Worm (Caenorhabditis elegans) whole organism, L4 larva: ENCODE results near the gene cey-4.

ENCODE experiments used
- D1046.2 ChIP-seq: fragments of 200-800 bp; sonication (Bioruptor generic); IDR thresholded peaks from 2 replicates; pipeline ENCODE4 v1.3.6; 2022; ENCODE audit warnings: missing genetic modification characterization, missing compliant biosample characterization
- F49E8.2 ChIP-seq: sonication (generic microtip); optimal IDR thresholded peaks from 2 replicates; lab custom pipeline; 2016; ENCODE audit warnings: missing compliant biosample characterization, mild to moderate bottlenecking, missing genetic modification characterization, borderline replicate concordance
- R02D3.7 ChIP-seq: fragments of 150-350 bp; sonication (generic microtip); optimal IDR thresholded peaks from 3 replicates; lab custom pipeline; 2014; ENCODE audit warnings: missing biosample characterization, missing genetic modification characterization
- T20F7.1 ChIP-seq: fragments of 200-800 bp; sonication (Bioruptor generic); optimal IDR thresholded peaks from 2 replicates; lab custom pipeline; 2018; ENCODE audit warnings: mild to moderate bottlenecking, missing genetic modification characterization, missing compliant biosample characterization
- Y75B8A.6 ChIP-seq: fragments of 200-800 bp; sonication (Bioruptor generic); IDR thresholded peaks from 2 replicates; pipeline ENCODE4 v1.3.6; 2022; ENCODE audit warnings: missing genetic modification reagents, missing genetic modification characterization, missing compliant biosample characterization
- aha-1 ChIP-seq: fragments of 150-350 bp; peaks from one replicate; lab custom pipeline; 2014; ENCODE audit warnings: missing biosample characterization, missing genetic modification characterization
- arid-1 ChIP-seq: fragments of 200-800 bp; sonication (Bioruptor generic); conservative IDR thresholded peaks from 2 replicates; pipeline ENCODE4 v1.3.6; 2022; ENCODE audit warnings: missing genetic modification reagents, missing genetic modification characterization, missing compliant biosample characterization
- ceh-44 ChIP-seq: fragments of 200-800 bp; sonication (Bioruptor generic); IDR thresholded peaks from 2 replicates; pipeline ENCODE4 v1.3.6; 2022; ENCODE audit warnings: missing genetic modification reagents, missing genetic modification characterization, missing compliant biosample characterization
- ceh-62 ChIP-seq: sonication (generic microtip); optimal IDR thresholded peaks from 2 replicates; lab custom pipeline; 2017; ENCODE audit warnings: missing biosample characterization, missing genetic modification characterization
- ces-1 ChIP-seq: fragments of 150-350 bp; sonication (generic microtip); optimal IDR thresholded peaks from 4 replicates; lab custom pipeline; 2014; ENCODE audit warnings: missing biosample characterization, missing genetic modification reagents, missing genetic modification characterization
- ctbp-1 ChIP-seq: fragments of 200-800 bp; sonication (Bioruptor generic); IDR thresholded peaks from 2 replicates; pipeline ENCODE4 v1.3.6; 2022; ENCODE audit warnings: missing genetic modification reagents, missing genetic modification characterization, missing compliant biosample characterization
- dpl-1 ChIP-seq: fragments of 150-350 bp; optimal IDR thresholded peaks from 2 replicates; lab custom pipeline; 2014; ENCODE audit warnings: missing biosample characterization, missing genetic modification reagents, missing genetic modification characterization
- dve-1 ChIP-seq: sonication (generic microtip); optimal IDR thresholded peaks from 2 replicates; lab custom pipeline; 2017; ENCODE audit warnings: antibody characterized with exemption, mild to moderate bottlenecking, missing genetic modification characterization, missing compliant biosample characterization; ENCODE audit not compliant: insufficient read depth
- egl-27 ChIP-seq: sonication (generic microtip); optimal IDR thresholded peaks from 3 replicates; lab custom pipeline; 2017; ENCODE audit warnings: missing biosample characterization, missing genetic modification reagents, missing genetic modification characterization
- egl-43 ChIP-seq: fragments of 200-800 bp; sonication (Bioruptor generic); IDR thresholded peaks from 2 replicates; pipeline ENCODE4 v1.3.6; 2022; ENCODE audit warnings: missing genetic modification reagents, missing genetic modification characterization, missing compliant biosample characterization
- hlh-30 ChIP-seq: sonication (generic microtip); optimal IDR thresholded peaks from 2 replicates; lab custom pipeline; 2017; ENCODE audit warnings: antibody characterized with exemption, mild to moderate bottlenecking, missing genetic modification characterization, missing compliant biosample characterization; ENCODE audit not compliant: insufficient read depth
- hmg-1.1 ChIP-seq: fragments of 200-800 bp; sonication (Bioruptor generic); IDR thresholded peaks from 2 replicates; pipeline ENCODE4 v1.3.6; 2022; ENCODE audit warnings: missing genetic modification reagents, missing genetic modification characterization, missing compliant biosample characterization
- lin-13 ChIP-seq: fragments of 150-350 bp; optimal IDR thresholded peaks from 2 replicates; lab custom pipeline; 2014; ENCODE audit warnings: missing biosample characterization, missing genetic modification reagents, missing genetic modification characterization
- lin-15B ChIP-seq: fragments of 150-350 bp; sonication (generic microtip); optimal IDR thresholded peaks from 3 replicates; lab custom pipeline; 2014; ENCODE audit warnings: missing biosample characterization, missing genetic modification characterization
- lin-38 ChIP-seq: fragments of 200-800 bp; sonication (Bioruptor generic); IDR thresholded peaks from 2 replicates; pipeline ENCODE4 v1.3.6; 2022; ENCODE audit warnings: missing genetic modification reagents, missing genetic modification characterization, missing compliant biosample characterization
- lin-39 ChIP-seq: fragments of 150-350 bp; optimal IDR thresholded peaks from 2 replicates; lab custom pipeline; 2014; ENCODE audit warnings: missing biosample characterization, missing genetic modification reagents, missing genetic modification characterization
- lsy-2 ChIP-seq, 2 experiments: fragments of 150-350 bp in 1 of 2; sonication (generic microtip) in 1 of 2; optimal IDR thresholded peaks; 2 replicates each; lab custom pipeline; 2014 to 2017; ENCODE audit warnings: missing biosample characterization in 2 of 2, missing genetic modification characterization in 2 of 2
- mep-1 ChIP-seq: fragments of 150-350 bp; sonication (generic microtip); optimal IDR thresholded peaks from 3 replicates; lab custom pipeline; 2014; ENCODE audit warnings: missing biosample characterization, missing genetic modification characterization
- mes-2 ChIP-seq: sonication (generic microtip); optimal IDR thresholded peaks from 2 replicates; lab custom pipeline; 2016; ENCODE audit warnings: missing genotype, mild to moderate bottlenecking, missing genetic modification characterization, missing compliant biosample characterization; ENCODE audit not compliant: poor library complexity, severe bottlenecking
- nhr-10 ChIP-seq: fragments of 150-350 bp; optimal IDR thresholded peaks from 2 replicates; lab custom pipeline; 2014; ENCODE audit warnings: missing biosample characterization, missing genetic modification characterization
- nhr-11 ChIP-seq: fragments of 150-350 bp; optimal IDR thresholded peaks from 2 replicates; lab custom pipeline; 2014; ENCODE audit warnings: missing biosample characterization, missing genetic modification characterization
- nhr-111 ChIP-seq: fragments of 200-800 bp; sonication (Bioruptor generic); optimal IDR thresholded peaks from 2 replicates; lab custom pipeline; 2018; ENCODE audit warnings: mild to moderate bottlenecking, missing genetic modification characterization, missing compliant biosample characterization
- nhr-48 ChIP-seq: sonication (generic microtip); optimal IDR thresholded peaks from 2 replicates; lab custom pipeline; 2016; ENCODE audit warnings: mild to moderate bottlenecking, missing genetic modification characterization, missing compliant biosample characterization
- nhr-77 ChIP-seq: fragments of 150-350 bp; optimal IDR thresholded peaks from 2 replicates; lab custom pipeline; 2014; ENCODE audit warnings: missing biosample characterization, missing genetic modification characterization
- pha-4 ChIP-seq, 2 experiments: fragments of 150-350 bp in 1 of 2; fragments of 200-800 bp in 1 of 2; sonication (Bioruptor generic) in 1 of 2; IDR thresholded peaks in 1 of 2; optimal IDR thresholded peaks in 1 of 2; 2 replicates each; pipeline versions ENCODE4 v1.3.6 to Lab custom; 2014 to 2022; ENCODE audit warnings: missing genetic modification characterization in 2 of 2, missing genetic modification reagents in 2 of 2, missing biosample characterization in 1 of 2, missing compliant biosample characterization in 1 of 2
- pqm-1 ChIP-seq: sonication (generic microtip); optimal IDR thresholded peaks from 2 replicates; lab custom pipeline; 2017; ENCODE audit warnings: missing biosample characterization, missing genetic modification characterization
- rbr-2 ChIP-seq: sonication (generic microtip); optimal IDR thresholded peaks from 2 replicates; lab custom pipeline; 2016; ENCODE audit warnings: missing genotype, missing genetic modification characterization, missing compliant biosample characterization
- set-16 ChIP-seq: fragments of 200-800 bp; sonication (Bioruptor generic); IDR thresholded peaks from 2 replicates; pipeline ENCODE4 v1.3.6; 2022; ENCODE audit warnings: missing genetic modification reagents, missing genetic modification characterization, missing compliant biosample characterization
- unc-130 ChIP-seq: sonication (generic microtip); optimal IDR thresholded peaks from 2 replicates; lab custom pipeline; 2016; ENCODE audit warnings: missing genetic modification reagents, missing genetic modification characterization, missing compliant biosample characterization
- unc-62 ChIP-seq, 3 experiments: fragments of 150-350 bp in 1 of 3; sonication (generic microtip); optimal IDR thresholded peaks in 2 of 3; peaks in 1 of 3; 1 replicate in 1 of 3; 2 replicates in 2 of 3; lab custom pipeline; 2014 to 2017; ENCODE audit warnings: missing biosample characterization in 3 of 3, missing genetic modification characterization in 3 of 3, missing genetic modification reagents in 3 of 3, missing genotype in 1 of 3
- zfp-3 ChIP-seq: fragments of 200-800 bp; sonication (Bioruptor generic); conservative IDR thresholded peaks from 2 replicates; pipeline ENCODE4 v1.3.6; 2022; ENCODE audit warnings: missing genetic modification reagents, missing genetic modification characterization, missing compliant biosample characterization
- zip-11 ChIP-seq: fragments of 200-800 bp; sonication (Bioruptor generic); IDR thresholded peaks from 2 replicates; pipeline ENCODE4 v1.3.6; 2022; ENCODE audit warnings: missing genetic modification characterization, missing compliant biosample characterization
- zip-2 ChIP-seq: fragments of 150-350 bp; optimal IDR thresholded peaks from 2 replicates; lab custom pipeline; 2014; ENCODE audit warnings: missing biosample characterization, missing genetic modification characterization
- ztf-7 ChIP-seq: fragments of 150-350 bp; optimal IDR thresholded peaks from 2 replicates; lab custom pipeline; 2014; ENCODE audit warnings: missing biosample characterization, missing genetic modification characterization

Gene cey-4

DNA sequence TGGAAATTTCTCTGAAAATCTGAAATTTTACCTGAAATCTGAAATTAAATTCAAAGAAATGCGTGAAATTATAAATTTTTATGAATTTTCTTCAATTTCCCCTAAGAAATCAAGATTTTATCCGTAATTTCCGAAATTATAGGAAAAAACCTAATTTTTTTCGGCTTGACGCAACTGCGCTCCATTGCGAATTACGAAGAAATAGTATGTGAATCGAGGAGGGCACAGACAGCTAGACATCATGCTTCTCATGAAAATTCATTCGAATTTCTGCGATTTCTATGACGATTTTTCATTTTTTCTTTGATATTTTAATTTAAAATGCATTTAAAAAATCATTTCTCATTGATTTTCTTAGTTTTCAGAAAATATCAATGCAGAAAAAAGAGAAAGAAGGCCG is 13.5 kb upstream of the cey-4 start:
- TF ChIP-seq mep-1 (tag; lab: Kevin White, UChicago) (peak; percentile 55), lin-13 (GFP tag; lab: Kevin White, UChicago) (no peak), dpl-1 (GFP tag; lab: Kevin White, UChicago) (peak; percentile 67), rbr-2 (tag; lab: Kevin White, UChicago) (peak; percentile 8), arid-1 (no peak), hmg-1.1 (GFP tag; lab: Robert Waterston, UW) (no peak), ztf-7 (tag; lab: Kevin White, UChicago) (peak; percentile 42), ceh-44 (GFP tag; lab: Robert Waterston, UW) (no peak), lin-38 (GFP tag; lab: Robert Waterston, UW) (peak; percentile 98), pqm-1 (no peak), lin-15B (tag; lab: Kevin White, UChicago) (peak; percentile 21), D1046.2 (no peak), unc-62 (GFP tag; optimal IDR thresholded peaks at IDR 0.05 in 1 of 2; lab: Kevin White, UChicago) (peak in 1 of 2 experiments; percentile 24), unc-62 (tag; optimal IDR thresholded peaks at IDR 0.05; lab: Kevin White, UChicago) (no peak), dve-1 (tag; lab: Kevin White, UChicago) (peak; percentile 53), R02D3.7 (tag; lab: Kevin White, UChicago) (no peak), egl-43 (GFP tag; lab: Robert Waterston, UW) (no peak), egl-27 (tag; lab: Kevin White, UChicago) (no peak), lsy-2 (tag; optimal IDR thresholded peaks at IDR 0.05; lab: Kevin White, UChicago) (peak in 1 of 2 experiments; percentile 82), zfp-3 (GFP tag; lab: Robert Waterston, UW) (no peak), aha-1 (tag; lab: Kevin White, UChicago) (no peak), hlh-30 (tag; lab: Kevin White, UChicago) (peak; percentile 51), T20F7.1 (GFP tag; lab: Kevin White, UChicago) (no peak), ces-1 (GFP tag; lab: Kevin White, UChicago) (no peak), nhr-11 (tag; lab: Kevin White, UChicago) (peak; percentile 24), zip-2 (no peak), nhr-111 (GFP tag; lab: Kevin White, UChicago) (no peak), nhr-77 (peak; percentile 38), pha-4 (GFP tag; IDR thresholded peaks at IDR 0.05; lab: Robert Waterston, UW) (no peak), pha-4 (tag; optimal IDR thresholded peaks at IDR 0.05; lab: Kevin White, UChicago) (peak; percentile 9)
- TF ChIP-seq, all 104 proteins: peak for 13

DNA sequence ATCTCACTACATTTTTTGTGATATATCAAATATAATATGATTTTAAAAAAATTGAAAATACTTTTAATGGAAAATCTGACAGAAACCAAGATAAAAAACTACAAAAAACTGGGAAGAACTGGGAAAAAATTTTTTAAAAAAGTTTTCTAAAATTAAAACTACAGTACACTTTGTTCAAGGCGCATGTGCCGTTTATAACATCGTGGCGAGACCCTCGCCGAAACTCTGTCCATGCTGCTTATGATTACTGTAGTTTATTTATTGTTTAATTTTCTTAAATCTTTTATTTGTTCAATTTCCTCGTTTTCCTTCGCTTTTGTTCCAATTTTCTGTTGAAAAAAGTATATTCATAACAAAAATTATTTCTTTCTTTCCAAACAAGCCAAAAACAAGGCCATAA is 13.0 kb upstream of the cey-4 start, which contains the start of gene athp-1:
athp-1 (plus strand) TSS at position 305 of the 400 bp plus-strand sequence.
- TF ChIP-seq lsy-2 (tag; optimal IDR thresholded peaks at IDR 0.05; lab: Kevin White, UChicago) (peak in 1 of 2 experiments; percentile 52), nhr-111 (GFP tag; lab: Kevin White, UChicago) (no peak), mes-2 (tag; lab: Kevin White, UChicago) (peak; percentile 28), F49E8.2 (peak; percentile 7), Y75B8A.6 (GFP tag; lab: Robert Waterston, UW) (no peak), unc-130 (GFP tag; lab: Kevin White, UChicago) (peak; percentile 26), lin-38 (GFP tag; lab: Robert Waterston, UW) (peak; percentile 46)

DNA sequence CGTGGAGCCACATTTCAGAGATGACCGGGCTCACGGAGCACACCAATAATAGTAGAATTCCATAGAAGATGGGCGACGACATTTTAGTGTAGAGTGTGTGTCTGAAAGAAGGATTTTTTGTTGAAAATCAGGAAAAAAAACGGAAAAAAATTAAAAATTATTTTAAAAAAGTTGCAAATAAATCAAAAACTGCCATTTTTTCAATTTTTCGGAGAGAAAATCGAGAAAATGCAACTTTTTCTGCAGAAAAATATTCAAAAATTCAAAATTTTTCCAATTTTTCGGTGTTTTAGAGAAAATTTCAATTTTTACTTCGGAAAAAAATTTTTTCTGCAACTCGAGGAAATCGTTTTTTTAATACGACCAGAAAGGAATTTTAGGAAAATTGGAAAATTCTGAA is 11.6 kb upstream of the cey-4 start, which contains the start of gene C44B9.3:
C44B9.3 (minus strand) TSS at position 101 of the 400 bp plus-strand sequence.
- no peak for TF ChIP-seq D1046.2
- no peak for TF ChIP-seq lin-39 (tag; lab: Kevin White, UChicago)
- no peak for TF ChIP-seq ces-1 (GFP tag; lab: Kevin White, UChicago)
- TF ChIP-seq nhr-48 (tag; lab: Kevin White, UChicago) = no peak
- no peak for TF ChIP-seq ctbp-1 (GFP tag; lab: Robert Waterston, UW)
- no peak for TF ChIP-seq ceh-62 (tag; lab: Kevin White, UChicago)
- TF ChIP-seq zip-11 = no peak
- TF ChIP-seq set-16 (GFP tag; lab: Robert Waterston, UW) = no peak
- TF ChIP-seq hlh-30 (tag; lab: Kevin White, UChicago) = no peak
- TF ChIP-seq T20F7.1 (GFP tag; lab: Kevin White, UChicago) = no peak
- no peak for TF ChIP-seq nhr-10 (tag; lab: Kevin White, UChicago)
